Worm (Caenorhabditis elegans): ENCODE results near the gene C39H7.4.

- TF ChIP-seq mel-28 (tag; optimal IDR thresholded peaks at IDR 0.05; ENCODE audit: borderline replicate concordance) (no peak), repo-1 (tag; optimal IDR thresholded peaks at IDR 0.05) (no peak)
These were observed 5.2 kb upstream of the C39H7.4 start, which contains the start of gene srsx-16 for ce11 chrIV:5619643-5620042.

Data from whole organism, young adult.